Fruit fly (Drosophila melanogaster): Measurements from ENCODE around the gene Or7a.

DNA sequence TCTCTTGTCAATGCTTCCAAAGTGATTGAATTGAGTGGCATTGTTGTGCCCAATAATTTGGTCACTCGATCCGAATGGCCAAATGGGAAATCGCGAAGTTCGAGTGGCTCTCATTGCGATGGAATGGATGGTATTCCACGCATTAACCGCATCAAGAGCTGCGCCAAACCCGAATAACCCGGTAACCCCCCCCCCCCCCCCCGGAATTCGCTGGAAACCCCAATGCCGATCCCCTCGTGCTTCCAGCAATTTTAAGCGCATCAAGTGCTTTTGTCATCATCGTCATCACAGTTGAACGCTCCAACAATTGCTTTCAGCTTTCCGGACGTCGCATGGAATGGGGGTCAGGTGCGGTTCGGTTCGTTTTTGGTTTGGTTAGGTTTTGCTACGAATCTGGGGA is 41.1 kb upstream of the Or7a start:
- TF ChIP-seq CTCF (optimal IDR thresholded peaks at IDR 0.05) (no peak), CG8478 (optimal IDR thresholded peaks at IDR 0.05) (no peak)
